Fruit fly (Drosophila melanogaster) whole organism: ENCODE data around the gene CG31156.

Source experiments
- CG8478 ChIP-seq: fragments of >200 bp; optimal IDR thresholded peaks from 2 replicates; lab custom pipeline; 2018; ENCODE audit warnings: inconsistent platforms
- Dll ChIP-seq: fragments of >200 bp; optimal IDR thresholded peaks from 2 replicates; lab custom pipeline; 2017
- EcR ChIP-seq, 2 experiments: fragments of >200 bp; optimal IDR thresholded peaks; 2 replicates each; lab custom pipeline; 2017; ENCODE audit warnings: missing biosample characterization in 2 of 2, missing genetic modification characterization in 2 of 2, missing genetic modification reagents in 2 of 2
- pan ChIP-seq: fragments of >200 bp; optimal IDR thresholded peaks from 2 replicates; lab custom pipeline; 2017
- psq ChIP-seq: fragments of >200 bp; optimal IDR thresholded peaks from 2 replicates; lab custom pipeline; 2017
- usp ChIP-seq: fragments of >200 bp; optimal IDR thresholded peaks from 2 replicates; lab custom pipeline; 2017; ENCODE audit warnings: missing biosample characterization, missing genetic modification characterization, mixed read lengths

CG31156 gene

DNA sequence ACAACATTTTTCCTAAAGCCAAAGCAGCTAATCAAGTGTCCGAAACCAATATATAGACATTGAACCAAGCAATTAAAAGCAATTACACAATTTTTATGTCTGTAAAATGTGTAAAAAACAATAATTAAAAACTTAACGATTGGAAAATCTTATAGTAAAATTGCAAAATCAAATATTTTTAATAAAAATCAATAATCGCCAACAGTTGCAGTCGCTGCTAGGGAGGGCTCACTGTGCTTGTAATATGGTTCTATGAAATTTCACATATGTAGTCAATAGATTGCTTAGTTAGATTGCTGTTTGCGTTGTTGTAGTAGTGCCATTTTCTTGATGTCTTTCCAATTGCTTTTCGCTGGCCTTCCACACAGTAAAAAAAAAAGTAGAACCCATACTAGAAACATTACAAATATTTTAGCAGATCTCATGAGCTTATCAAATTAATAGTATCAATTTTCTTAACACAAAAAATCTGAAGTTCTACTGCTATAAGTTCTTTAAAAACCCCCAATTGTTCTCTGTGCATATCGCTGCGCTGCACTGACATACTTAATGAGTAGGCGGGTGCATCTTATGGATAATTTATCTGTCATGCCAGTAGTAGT is 37.3 kb downstream of the CG31156 start:
- TF ChIP-seq EcR (GFP tag; optimal IDR thresholded peaks at IDR 0.05; lab: Kevin White, UChicago): no peak
- no peak for TF ChIP-seq usp (GFP tag; lab: Kevin White, UChicago)
- TF ChIP-seq CG8478 (lab: Kevin White, UChicago): no peak
- TF ChIP-seq pan (lab: Kevin White, UChicago): no peak
- TF ChIP-seq psq (lab: Kevin White, UChicago): no peak
- no peak for TF ChIP-seq Dll

DNA sequence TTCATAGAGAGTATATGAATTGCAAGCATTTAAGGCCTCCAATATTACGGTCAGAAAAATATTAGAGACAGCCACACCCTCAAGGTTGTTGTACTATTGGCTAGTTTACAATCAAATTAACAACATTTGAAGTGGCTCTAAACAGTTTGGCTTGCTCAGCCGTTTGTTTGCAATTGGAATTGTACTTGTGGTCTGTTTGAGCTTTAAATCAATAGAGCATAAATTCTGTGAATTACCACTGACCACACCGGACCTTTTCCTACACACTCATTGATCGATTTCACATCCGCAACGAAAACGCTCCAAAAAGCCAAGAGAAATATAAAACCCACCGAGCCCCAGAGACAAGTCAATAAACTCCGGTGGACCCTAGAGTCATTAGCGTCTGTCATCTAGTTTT is 39.9 kb downstream of the CG31156 start:
- TF ChIP-seq psq (lab: Kevin White, UChicago): no peak

DNA sequence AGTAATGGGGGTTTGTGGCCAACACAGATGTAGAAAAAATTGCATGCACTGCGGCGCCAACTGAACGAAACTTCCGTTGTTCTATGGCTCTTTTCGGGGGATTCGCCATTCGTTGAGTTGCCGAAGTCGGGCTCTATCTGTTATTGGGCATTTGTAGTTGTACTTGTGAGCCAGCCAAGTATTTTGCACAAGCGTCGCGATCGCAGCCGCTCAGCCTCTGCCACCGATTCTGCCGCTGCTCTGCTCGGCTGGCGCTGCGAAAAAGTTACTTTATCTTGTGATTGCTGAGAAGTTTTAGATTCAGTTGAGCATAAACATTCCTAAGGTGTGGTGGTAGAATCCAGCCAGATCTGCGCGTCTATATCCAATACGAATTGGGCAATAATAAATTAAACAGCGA is 43.6 kb downstream of the CG31156 start, which contains the start of gene CG33110:
Gene CG33110 (plus strand): TSS at position 301 of the 400 bp plus-strand sequence.
- TF ChIP-seq Dll (no peak), EcR (GFP tag; optimal IDR thresholded peaks at IDR 0.05; lab: Kevin White, UChicago) (no peak), usp (GFP tag; lab: Kevin White, UChicago) (no peak), psq (lab: Kevin White, UChicago) (no peak), pan (lab: Kevin White, UChicago) (no peak), CG8478 (lab: Kevin White, UChicago) (no peak)

DNA sequence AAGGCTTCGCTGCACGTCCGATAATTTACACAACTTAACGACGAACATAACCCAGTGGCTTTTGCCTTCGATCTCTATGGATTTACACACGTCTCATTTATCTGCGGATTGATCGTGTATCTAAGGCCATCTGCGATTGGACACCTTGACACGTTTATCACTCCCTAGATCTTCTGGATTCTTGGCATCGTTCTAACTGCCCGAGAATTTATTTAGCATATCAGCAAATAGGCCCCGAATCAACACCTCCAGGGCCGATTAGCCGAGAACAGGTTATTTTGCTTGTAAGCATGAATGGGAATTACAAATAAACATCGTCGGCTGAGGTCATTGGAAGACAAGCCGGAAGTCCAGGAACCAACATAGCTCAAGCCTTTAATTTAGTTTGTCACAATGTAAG is 44.9 kb downstream of the CG31156 start:
- TF ChIP-seq Dll (no peak), EcR (GFP tag; optimal IDR thresholded peaks at IDR 0.05; lab: Kevin White, UChicago) (no peak), CG8478 (lab: Kevin White, UChicago) (no peak), pan (lab: Kevin White, UChicago) (no peak), psq (lab: Kevin White, UChicago) (no peak), usp (GFP tag; lab: Kevin White, UChicago) (no peak)

DNA sequence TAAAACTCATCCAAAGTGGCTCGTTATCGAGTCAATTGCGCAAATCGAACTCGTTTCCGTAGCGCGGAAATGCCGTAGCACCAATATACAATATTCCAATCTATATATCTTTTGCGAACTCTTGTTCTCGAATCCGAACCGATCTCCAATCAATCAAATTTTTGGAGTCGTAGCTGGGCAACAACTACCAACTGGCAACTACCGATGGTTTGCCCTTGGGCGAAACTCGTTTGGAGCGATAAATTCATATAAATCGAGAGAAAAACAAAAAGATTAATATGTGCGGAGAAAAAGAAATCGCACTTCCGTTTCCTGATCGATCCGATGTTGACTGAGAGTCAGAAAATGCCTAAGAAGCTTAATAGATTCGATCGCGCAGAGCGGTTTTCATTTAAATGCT is 47.7 kb downstream of the CG31156 start:
- TF ChIP-seq usp (GFP tag; lab: Kevin White, UChicago) (no peak), CG8478 (lab: Kevin White, UChicago) (no peak), EcR (GFP tag; optimal IDR thresholded peaks at IDR 0.05; lab: Kevin White, UChicago) (no peak), Dll (no peak), pan (lab: Kevin White, UChicago) (no peak), psq (lab: Kevin White, UChicago) (no peak)

DNA sequence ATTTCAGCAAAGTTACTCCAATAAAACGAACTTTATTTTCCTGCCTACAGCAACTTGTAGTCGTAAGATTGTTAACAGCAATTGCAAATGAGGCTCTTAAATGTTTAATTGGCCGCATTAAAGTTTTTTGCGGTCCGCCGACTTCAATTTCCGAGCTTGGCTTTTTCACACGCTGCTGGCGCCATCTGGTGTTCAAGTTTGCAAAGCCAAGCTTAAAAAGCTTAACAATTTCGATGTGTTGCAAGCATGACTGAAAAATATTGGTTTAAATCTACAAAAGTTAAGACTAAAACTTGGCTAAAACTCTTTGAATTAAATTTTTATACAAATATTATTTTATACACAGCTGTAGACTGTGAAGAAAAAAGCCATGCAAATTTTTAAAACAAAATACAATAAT is 48.7 kb downstream of the CG31156 start:
- no peak for TF ChIP-seq psq (lab: Kevin White, UChicago)
- TF ChIP-seq CG8478 (lab: Kevin White, UChicago): no peak
- no peak for TF ChIP-seq pan (lab: Kevin White, UChicago)

DNA sequence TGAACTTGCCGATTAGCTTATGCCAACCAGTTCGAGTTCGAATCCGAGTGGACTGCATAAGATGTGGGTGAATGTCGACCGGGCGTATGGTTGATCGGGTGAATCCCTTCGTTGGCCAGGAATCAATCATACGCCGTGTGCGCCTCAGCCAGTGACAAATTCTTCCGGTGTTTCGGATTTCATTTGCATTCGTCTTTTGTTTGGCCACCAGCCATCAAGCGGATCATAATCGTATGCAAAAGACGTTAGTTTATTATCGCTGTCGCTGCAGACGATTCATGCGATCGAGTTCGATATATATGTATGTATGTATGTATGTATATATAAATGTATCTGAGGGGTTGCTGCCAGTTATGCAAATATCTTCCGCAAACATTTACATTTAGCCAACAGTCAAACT is 49.4 kb downstream of the CG31156 start:
- TF ChIP-seq psq (lab: Kevin White, UChicago) (no peak), usp (GFP tag; lab: Kevin White, UChicago) (no peak), Dll (no peak), EcR (GFP tag; optimal IDR thresholded peaks at IDR 0.05; lab: Kevin White, UChicago) (no peak), pan (lab: Kevin White, UChicago) (no peak), CG8478 (lab: Kevin White, UChicago) (no peak)

DNA sequence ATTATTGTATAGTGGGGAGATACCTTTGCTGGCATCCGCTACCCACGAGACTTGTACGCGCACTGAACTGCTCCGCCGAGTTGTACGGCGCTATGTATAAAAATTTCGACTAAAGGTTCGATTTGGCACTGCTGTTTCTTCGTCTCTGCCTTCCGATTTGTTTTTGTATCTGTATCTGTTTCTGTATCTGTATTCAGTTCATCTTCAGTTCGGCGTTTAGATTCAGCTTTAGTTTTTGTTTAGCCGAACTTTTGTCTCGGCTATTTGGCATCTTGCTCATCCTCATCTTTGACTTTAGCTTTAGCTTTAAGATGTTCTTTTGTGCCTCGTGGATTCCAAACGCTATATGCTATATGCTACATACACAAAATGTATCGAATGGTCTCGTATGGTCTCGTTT is 51.0 kb downstream of the CG31156 start, which contains the start of gene sit:
Gene sit (minus strand): TSS at position 71 of the 400 bp plus-strand sequence.
- TF ChIP-seq Dll (no peak), CG8478 (lab: Kevin White, UChicago) (no peak), pan (lab: Kevin White, UChicago) (no peak), EcR (GFP tag; optimal IDR thresholded peaks at IDR 0.05; lab: Kevin White, UChicago) (no peak), psq (lab: Kevin White, UChicago) (no peak), usp (GFP tag; lab: Kevin White, UChicago) (no peak)

DNA sequence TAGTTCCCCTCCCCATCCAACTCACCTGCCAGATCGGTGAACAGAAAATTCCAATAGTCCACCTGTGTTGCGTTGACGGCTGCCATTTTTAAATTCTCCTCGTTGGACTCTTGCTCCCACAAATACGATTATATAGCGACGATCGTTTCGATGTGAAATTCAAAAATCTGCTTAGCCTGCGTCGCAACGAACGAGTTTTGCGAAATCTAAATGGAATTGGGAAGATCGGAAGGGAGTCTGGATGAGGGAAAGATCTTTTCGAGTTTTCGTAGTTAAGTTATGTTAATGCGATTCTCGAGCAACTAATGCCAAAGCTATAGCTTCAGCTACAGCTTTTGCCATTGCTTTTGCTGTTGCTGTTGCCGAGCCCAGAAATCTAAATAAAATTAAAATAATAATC is 53.2 kb downstream of the CG31156 start:
- TF ChIP-seq CG8478 (lab: Kevin White, UChicago): no peak
- TF ChIP-seq Dll: no peak
- no peak for TF ChIP-seq psq (lab: Kevin White, UChicago)
- no peak for TF ChIP-seq pan (lab: Kevin White, UChicago)
- no peak for TF ChIP-seq usp (GFP tag; lab: Kevin White, UChicago)
- TF ChIP-seq EcR (GFP tag; optimal IDR thresholded peaks at IDR 0.05; lab: Kevin White, UChicago): no peak
